Worm (Caenorhabditis elegans): ENCODE data around the gene F35D11.4.

Gene F35D11.4

DNA sequence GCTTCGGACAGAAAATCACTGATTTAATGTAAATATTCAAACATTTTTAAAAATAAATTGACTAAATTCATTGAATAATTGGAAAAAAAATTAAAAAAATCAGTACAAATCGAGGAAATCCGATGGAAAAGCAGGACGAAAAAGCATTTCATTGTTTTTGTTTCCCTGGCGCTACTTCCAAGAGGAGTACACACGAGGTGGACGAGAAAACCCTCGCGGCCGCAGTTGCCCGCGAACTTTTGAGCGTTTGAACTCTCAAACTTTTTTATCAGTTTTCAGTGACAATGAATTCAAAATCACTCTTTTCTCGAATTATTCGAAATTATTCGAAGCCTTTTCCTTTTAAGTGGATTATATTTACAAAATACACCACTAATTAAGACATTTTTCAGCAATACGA, at the start of gene F35D11.4:
Gene F35D11.4, plus strand, starts transcription at position 393 of the 400 bp plus-strand sequence.
- TF ChIP-seq ceh-6 (GFP tag; optimal IDR thresholded peaks at IDR 0.05) (no peak), ref-2 (tag; optimal IDR thresholded peaks at IDR 0.05) (peak; percentile 83), T23F11.4 (GFP tag; optimal IDR thresholded peaks at IDR 0.05) (no peak), fkh-6 (tag; optimal IDR thresholded peaks at IDR 0.05) (peak; percentile 22), pax-1 (tag; optimal IDR thresholded peaks at IDR 0.05) (no peak), pag-3 (tag; optimal IDR thresholded peaks at IDR 0.05; ENCODE audit: borderline replicate concordance) (no peak), nfya-1 (tag; optimal IDR thresholded peaks at IDR 0.05) (peak; percentile 1), ceh-34 (tag; optimal IDR thresholded peaks at IDR 0.05) (peak; percentile 16), sox-4 (tag; optimal IDR thresholded peaks at IDR 0.05) (no peak), ceh-22 (tag; optimal IDR thresholded peaks at IDR 0.05) (no peak), elt-4 (tag; optimal IDR thresholded peaks at IDR 0.05) (no peak), ceh-31 (tag; optimal IDR thresholded peaks at IDR 0.05) (peak; percentile 94), ahr-1 (tag; optimal IDR thresholded peaks at IDR 0.05) (peak; percentile 26), pat-9 (tag; optimal IDR thresholded peaks at IDR 0.05) (no peak), F13H6.1 (tag; optimal IDR thresholded peaks at IDR 0.05) (peak; percentile 5), ztf-16 (tag; optimal IDR thresholded peaks at IDR 0.05) (no peak), C08G9.2 (tag; optimal IDR thresholded peaks at IDR 0.05) (peak; percentile 92), ceh-48 (tag; optimal IDR thresholded peaks at IDR 0.05) (no peak), lim-6 (tag; optimal IDR thresholded peaks at IDR 0.05) (peak; percentile 5), ceh-14 (tag; optimal IDR thresholded peaks at IDR 0.05) (peak; percentile 49), ceh-24 (tag; optimal IDR thresholded peaks at IDR 0.05) (no peak), tbx-7 (tag; optimal IDR thresholded peaks at IDR 0.05) (peak; percentile 87), ets-4 (tag; optimal IDR thresholded peaks at IDR 0.05) (peak; percentile 88), madf-2 (tag; optimal IDR thresholded peaks at IDR 0.05) (no peak), elt-2 (tag; optimal IDR thresholded peaks at IDR 0.05) (peak; percentile 76), unc-3 (GFP tag; conservative IDR thresholded peaks at IDR 0.05) (no peak), unc-3 (tag; optimal IDR thresholded peaks at IDR 0.05) (no peak), pqm-1 (tag; optimal IDR thresholded peaks at IDR 0.05) (peak; percentile 37), ceh-30 (tag; optimal IDR thresholded peaks at IDR 0.05) (no peak), hlh-6 (tag; optimal IDR thresholded peaks at IDR 0.05) (no peak), ceh-18 (tag; optimal IDR thresholded peaks at IDR 0.05) (no peak), hlh-8 (tag; optimal IDR thresholded peaks at IDR 0.05) (peak; percentile 85), fax-1 (tag; optimal IDR thresholded peaks at IDR 0.05) (peak; percentile 50), dmd-4 (tag; optimal IDR thresholded peaks at IDR 0.05; ENCODE audit: borderline replicate concordance) (no peak), ceh-2 (tag; optimal IDR thresholded peaks at IDR 0.05) (peak; percentile 89), ceh-45 (GFP tag; IDR thresholded peaks at IDR 0.05) (no peak), odd-2 (tag; optimal IDR thresholded peaks at IDR 0.05) (no peak), Y22D7AL.16 (tag; optimal IDR thresholded peaks at IDR 0.05) (no peak), rnt-1 (tag; optimal IDR thresholded peaks at IDR 0.05) (peak; percentile 55), mec-3 (tag; optimal IDR thresholded peaks at IDR 0.05; ENCODE audit: borderline replicate concordance) (no peak), hlh-13 (GFP tag; optimal IDR thresholded peaks at IDR 0.05) (no peak), zip-5 (tag; optimal IDR thresholded peaks at IDR 0.05) (peak; percentile 79), hlh-30 (tag; optimal IDR thresholded peaks at IDR 0.05; ENCODE audit: insufficient read depth) (no peak), tbx-2 (tag; optimal IDR thresholded peaks at IDR 0.05) (peak; percentile 87), unc-86 (tag; optimal IDR thresholded peaks at IDR 0.05) (no peak), syd-9 (tag; optimal IDR thresholded peaks at IDR 0.05) (no peak), pros-1 (tag; optimal IDR thresholded peaks at IDR 0.05) (no peak), pha-4 (tag; optimal IDR thresholded peaks at IDR 0.05) (no peak), eyg-1 (tag; optimal IDR thresholded peaks at IDR 0.05) (no peak), ttx-3 (tag; optimal IDR thresholded peaks at IDR 0.05) (peak; percentile 10), gmeb-2 (tag; optimal IDR thresholded peaks at IDR 0.05) (no peak), lin-11 (tag; optimal IDR thresholded peaks at IDR 0.05) (no peak), ama-1 (optimal IDR thresholded peaks at IDR 0.05) (no peak)
